Fruit fly (Drosophila melanogaster): ENCODE results near the gene CheA84a.

Gene CheA84a

dm6 chr3R:8212594-8212993 is 8.0 kb upstream of the CheA84a start (continued):
- TF ChIP-seq kni (GFP tag; optimal IDR thresholded peaks at IDR 0.05) (peak; percentile 35), E2f1 (GFP tag; IDR thresholded peaks at IDR 0.05) (peak; percentile 55), dmrt11E (tag; optimal IDR thresholded peaks at IDR 0.05) (peak; percentile 83), Xrp1 (GFP tag; IDR thresholded peaks at IDR 0.05) (peak; percentile 80), tup (GFP tag; optimal IDR thresholded peaks at IDR 0.05) (peak; percentile 8), sens (GFP tag) (peak; percentile 96), Atf6 (GFP tag; IDR thresholded peaks at IDR 0.05) (no peak; the same call in 1 of the 2 replicates), nmo (GFP tag; optimal IDR thresholded peaks at IDR 0.05) (peak; percentile 74), Dip2 (GFP tag; IDR thresholded peaks at IDR 0.05) (no peak), CG3726 (GFP tag; IDR thresholded peaks at IDR 0.05) (no peak), Asciz (GFP tag; optimal IDR thresholded peaks at IDR 0.05) (peak; percentile 43), al (GFP tag; IDR thresholded peaks at IDR 0.05) (no peak), shn (GFP tag; optimal IDR thresholded peaks at IDR 0.05) (peak; percentile 52), Bteb2 (GFP tag; optimal IDR thresholded peaks at IDR 0.05) (no peak), tap (tag; optimal IDR thresholded peaks at IDR 0.05) (no peak), pzg (GFP tag; optimal IDR thresholded peaks at IDR 0.05) (no peak), Hsf (GFP tag; optimal IDR thresholded peaks at IDR 0.05) (peak; percentile 50), CG10321 (GFP tag; IDR thresholded peaks at IDR 0.05) (no peak), esg (GFP tag; conservative IDR thresholded peaks at IDR 0.05) (0 out of 2 replicates have a peak, but pooled peaks have one; percentile 16), ftz-f1 (GFP tag; optimal IDR thresholded peaks at IDR 0.05) (no peak), CG32532 (GFP tag; IDR thresholded peaks at IDR 0.05) (peak; percentile 40; the same call in 1 of the 2 replicates), CG9797 (GFP tag; optimal IDR thresholded peaks at IDR 0.05) (no peak), CG8388 (GFP tag; optimal IDR thresholded peaks at IDR 0.05) (peak; percentile 64), seq (GFP tag; IDR thresholded peaks at IDR 0.05) (no peak), cg (GFP tag; optimal IDR thresholded peaks at IDR 0.05) (no peak), psq (GFP tag; optimal IDR thresholded peaks at IDR 0.05) (peak; percentile 15), grau (tag; optimal IDR thresholded peaks at IDR 0.05) (peak; percentile 33), Awh (GFP tag; IDR thresholded peaks at IDR 0.05) (no peak), ro (GFP tag; IDR thresholded peaks at IDR 0.05) (no peak), CG18599 (GFP tag; optimal IDR thresholded peaks at IDR 0.05) (peak; percentile 25), CG14965 (GFP tag; optimal IDR thresholded peaks at IDR 0.05; ENCODE audit: borderline replicate concordance) (no peak), CG13123 (GFP tag; optimal IDR thresholded peaks at IDR 0.05) (peak; percentile 24), disco-r (GFP tag; optimal IDR thresholded peaks at IDR 0.05) (no peak), CG12155 (GFP tag; optimal IDR thresholded peaks at IDR 0.05) (no peak), maf-S (GFP tag; optimal IDR thresholded peaks at IDR 0.05) (no peak), rib (GFP tag; IDR thresholded peaks at IDR 0.05) (no peak), CG17328 (GFP tag; IDR thresholded peaks at IDR 0.05) (peak; percentile 72), Bdp1 (GFP tag; optimal IDR thresholded peaks at IDR 0.05) (peak; percentile 37), CG12219 (GFP tag; optimal IDR thresholded peaks at IDR 0.05) (no peak), usp (GFP tag; optimal IDR thresholded peaks at IDR 0.05) (no peak), HmgZ (tag; optimal IDR thresholded peaks at IDR 0.05) (no peak), ken (GFP tag; IDR thresholded peaks at IDR 0.05) (0 out of 3 replicates have a peak, but pooled peaks have one; percentile 57), crol (GFP tag; IDR thresholded peaks at IDR 0.05) (peak; percentile 49), CG4360 (GFP tag; IDR thresholded peaks at IDR 0.05) (no peak), Nf-YC (tag; optimal IDR thresholded peaks at IDR 0.05) (no peak), CG1792 (GFP tag; optimal IDR thresholded peaks at IDR 0.05) (peak; percentile 1), gro (GFP tag; optimal IDR thresholded peaks at IDR 0.05) (no peak), CG4707 (GFP tag; optimal IDR thresholded peaks at IDR 0.05) (peak; percentile 3), ham (GFP tag; IDR thresholded peaks at IDR 0.05) (no peak), CG13894 (tag; optimal IDR thresholded peaks at IDR 0.05) (no peak), Hmr (GFP tag; optimal IDR thresholded peaks at IDR 0.05) (peak; percentile 4), CG8478 (optimal IDR thresholded peaks at IDR 0.05) (no peak), CG10209 (GFP tag; optimal IDR thresholded peaks at IDR 0.05) (peak; percentile 74)
